Fruit fly (Drosophila melanogaster): ENCODE measurements around the gene Rsf1.

Gene Rsf1

DNA sequence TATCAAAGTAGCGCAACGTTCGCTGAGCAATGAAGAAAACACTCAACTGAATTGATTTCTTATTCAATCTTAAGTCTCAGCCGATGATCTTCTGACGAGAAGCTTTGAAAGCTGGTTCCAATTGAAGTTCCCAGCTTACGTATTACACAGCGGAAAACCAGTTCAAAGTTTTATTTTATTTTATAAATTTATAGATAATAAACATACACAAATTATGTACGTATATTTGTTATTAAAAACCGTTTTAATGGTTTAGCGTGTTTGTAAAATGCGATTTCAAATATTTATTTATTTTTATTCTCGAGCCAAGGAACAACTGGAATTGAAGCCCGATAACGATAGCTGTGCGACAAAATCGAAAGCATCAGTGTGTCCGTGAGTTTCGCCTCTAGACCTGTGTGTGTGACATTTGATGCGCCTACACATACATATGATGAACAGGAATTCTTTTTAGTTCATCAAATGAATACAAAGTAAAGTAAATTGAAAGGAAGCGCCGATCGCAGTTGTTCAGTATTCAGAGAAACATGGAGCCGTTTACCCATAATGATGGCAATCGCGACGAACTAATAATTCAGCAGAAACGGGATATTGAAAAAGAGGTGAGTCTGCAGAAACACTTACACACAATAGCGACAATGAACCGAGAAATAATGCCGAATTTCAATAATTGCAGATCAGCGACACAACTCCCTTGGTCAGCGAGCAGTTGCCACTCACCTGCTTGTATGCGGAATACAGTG lies 43.3 kb upstream of the Rsf1 start, which contains the start of the genes CG5390 and CG4968 (continued):
- TF ChIP-seq org-1 (GFP tag; optimal IDR thresholded peaks at IDR 0.05) (no peak), ab (GFP tag; optimal IDR thresholded peaks at IDR 0.05) (no peak), CG14710 (tag; optimal IDR thresholded peaks at IDR 0.05) (peak; percentile 70), CG8924 (tag; optimal IDR thresholded peaks at IDR 0.05) (peak; percentile 81), run (tag; optimal IDR thresholded peaks at IDR 0.05) (no peak), bbx (GFP tag; IDR thresholded peaks at IDR 0.05; ENCODE audit: partially characterized antibody) (peak; percentile 72), danr (GFP tag; IDR thresholded peaks at IDR 0.05) (peak; percentile 49; the same call in 1 of the 2 replicates), croc (GFP tag; conservative IDR thresholded peaks at IDR 0.05) (no peak), Abd-B (GFP tag; optimal IDR thresholded peaks at IDR 0.05) (no peak), Fer3 (tag; optimal IDR thresholded peaks at IDR 0.05) (peak; percentile 77), fd102C (GFP tag; optimal IDR thresholded peaks at IDR 0.05) (no peak), H15 (GFP tag; IDR thresholded peaks at IDR 0.05) (peak; percentile 45; the same call in 1 of the 3 replicates), Bgb (GFP tag; IDR thresholded peaks at IDR 0.05; ENCODE audit: partially characterized antibody) (peak; percentile 31; the same call in 1 of the 2 replicates), Optix (GFP tag; IDR thresholded peaks at IDR 0.05) (no peak), insv (GFP tag; optimal IDR thresholded peaks at IDR 0.05) (no peak), Dip2 (GFP tag; IDR thresholded peaks at IDR 0.05) (no peak), lmd (GFP tag; IDR thresholded peaks at IDR 0.05) (peak; percentile 66), CG12104 (GFP tag; optimal IDR thresholded peaks at IDR 0.05) (peak; percentile 39), MTF-1 (GFP tag; optimal IDR thresholded peaks at IDR 0.05; ENCODE audit: borderline replicate concordance) (no peak), Dfd (GFP tag; optimal IDR thresholded peaks at IDR 0.05) (no peak), CG10274 (GFP tag; optimal IDR thresholded peaks at IDR 0.05) (peak; percentile 10), BEAF-32 (GFP tag; optimal IDR thresholded peaks at IDR 0.05) (peak; percentile 60), CG1603 (tag; optimal IDR thresholded peaks at IDR 0.05) (peak; percentile 71), CG7372 (GFP tag; IDR thresholded peaks at IDR 0.05) (peak; percentile 66), tin (GFP tag; optimal IDR thresholded peaks at IDR 0.05) (peak; percentile 46), Dll (GFP tag; IDR thresholded peaks at IDR 0.05; ENCODE audit: partially characterized antibody) (peak; percentile 44; the same call in 1 of the 4 replicates), Lpt (GFP tag; optimal IDR thresholded peaks at IDR 0.05) (no peak), dati (GFP tag; IDR thresholded peaks at IDR 0.05) (no peak), CG10366 (GFP tag; IDR thresholded peaks at IDR 0.05) (peak; percentile 72), Trl (optimal IDR thresholded peaks at IDR 0.05) (no peak), Trl (GFP tag; optimal IDR thresholded peaks at IDR 0.05) (no peak), ase (GFP tag; IDR thresholded peaks at IDR 0.05) (peak; percentile 49; the same call in 1 of the 3 replicates), tll (GFP tag; optimal IDR thresholded peaks at IDR 0.05) (no peak), CG4404 (GFP tag; IDR thresholded peaks at IDR 0.05) (no peak), toy (GFP tag; IDR thresholded peaks at IDR 0.05) (no peak), CG31388 (GFP tag; optimal IDR thresholded peaks at IDR 0.05) (no peak), NFAT (GFP tag; IDR thresholded peaks at IDR 0.05) (peak; percentile 70), YL-1 (GFP tag; optimal IDR thresholded peaks at IDR 0.05) (peak; percentile 85), CG30020 (tag; optimal IDR thresholded peaks at IDR 0.05) (peak; percentile 94), sr (GFP tag; IDR thresholded peaks at IDR 0.05) (no peak), CG13894 (tag; optimal IDR thresholded peaks at IDR 0.05) (peak; percentile 88), Xrp1 (GFP tag; IDR thresholded peaks at IDR 0.05) (peak; percentile 62; the same call in 1 of the 2 replicates), CG12155 (GFP tag; optimal IDR thresholded peaks at IDR 0.05) (peak; percentile 67), dm (GFP tag; optimal IDR thresholded peaks at IDR 0.05) (no peak), Sox102F (GFP tag; optimal IDR thresholded peaks at IDR 0.05) (no peak), vnd (GFP tag; IDR thresholded peaks at IDR 0.05; ENCODE audit: partially characterized antibody) (no peak), nom (GFP tag; optimal IDR thresholded peaks at IDR 0.05) (peak; percentile 54), CG13775 (GFP tag; optimal IDR thresholded peaks at IDR 0.05) (peak; percentile 55), CG18476 (GFP tag; optimal IDR thresholded peaks at IDR 0.05) (peak; percentile 50)

All from whole organism, embryonic.